Worm (Caenorhabditis elegans): ENCODE data around the gene srbc-77.

DNA sequence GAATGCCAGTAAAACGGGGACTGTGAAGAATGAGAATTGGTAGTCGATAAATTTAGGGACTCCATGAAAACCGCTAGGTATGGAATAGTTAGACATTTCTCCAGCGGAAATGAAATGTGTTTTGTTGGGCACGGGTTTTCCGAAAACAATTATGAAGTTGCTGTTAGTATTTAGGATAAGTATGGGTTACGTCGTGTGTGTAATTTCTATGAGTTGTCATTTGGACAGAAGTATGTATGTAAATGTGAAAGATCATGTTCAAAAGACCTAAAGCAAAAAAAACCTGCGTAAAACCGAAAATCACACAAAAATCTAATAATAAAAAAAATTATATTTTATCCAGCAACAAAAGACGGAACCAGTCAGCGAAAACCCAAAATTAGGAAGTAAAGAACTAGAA lies 42.5 kb downstream of the srbc-77 start, which contains the start of gene sru-23:
- no peak for TF ChIP-seq hlh-11 (tag; optimal IDR thresholded peaks at IDR 0.05)
- no peak for TF ChIP-seq jun-1 (tag; optimal IDR thresholded peaks at IDR 0.05)
- TF ChIP-seq nhr-77 (tag; optimal IDR thresholded peaks at IDR 0.05): no peak
- TF ChIP-seq hmg-1.1 (GFP tag; IDR thresholded peaks at IDR 0.05): no peak
- no peak for TF ChIP-seq lin-39 (tag; optimal IDR thresholded peaks at IDR 0.05)
- TF ChIP-seq daf-16 (GFP tag; optimal IDR thresholded peaks at IDR 0.05): no peak
- no peak for TF ChIP-seq daf-16 (tag; optimal IDR thresholded peaks at IDR 0.05)
- TF ChIP-seq ztf-11 (tag; optimal IDR thresholded peaks at IDR 0.05): no peak
